Worm (Caenorhabditis elegans) whole organism, L1 larva: ENCODE measurements around the gene R12C12.5.
"Not testable (repeated sequence)": the region's sequence is repeated elsewhere in the genome, so short reads cannot be mapped to it uniquely, and the experiment has no call there.

Experiments used
- Y116A8C.19 ChIP-seq: sonication (generic microtip); optimal IDR thresholded peaks from 2 replicates; lab custom pipeline; 2016; ENCODE audit warnings: missing compliant biosample characterization, missing genetic modification characterization, borderline replicate concordance
- aly-2 ChIP-seq: fragments of 150-350 bp; optimal IDR thresholded peaks from 2 replicates; lab custom pipeline; 2014; ENCODE audit warnings: missing biosample characterization, missing genetic modification characterization
- ama-1 ChIP-seq: fragments of 150-350 bp; optimal IDR thresholded peaks from 2 replicates; lab custom pipeline; 2014
- fkh-4 ChIP-seq: sonication (generic microtip); optimal IDR thresholded peaks from 2 replicates; lab custom pipeline; 2016; ENCODE audit warnings: missing compliant biosample characterization, missing genetic modification characterization, borderline replicate concordance
- lin-35 ChIP-seq, 2 experiments: fragments of 150-350 bp; optimal IDR thresholded peaks; 2 replicates each; lab custom pipeline; 2014; ENCODE audit warnings: missing biosample characterization in 2 of 2, missing genetic modification characterization in 2 of 2, missing genetic modification reagents in 2 of 2
- nhr-19 ChIP-seq: fragments of 200-800 bp; sonication (Bioruptor generic); conservative IDR thresholded peaks from 2 replicates; pipeline ENCODE4 v1.3.6; 2022; ENCODE audit warnings: missing genetic modification characterization, missing compliant biosample characterization
- nhr-77 ChIP-seq: fragments of 150-350 bp; optimal IDR thresholded peaks from 2 replicates; lab custom pipeline; 2014; ENCODE audit warnings: missing biosample characterization, missing genetic modification characterization
- pqm-1 ChIP-seq: sonication (generic microtip); optimal IDR thresholded peaks from 3 replicates; lab custom pipeline; 2017; ENCODE audit warnings: missing biosample characterization, missing genetic modification characterization

- not testable (repeated sequence) for TF ChIP-seq fkh-4 (tag; lab: Kevin White, UChicago); nhr-77; nhr-19 (GFP tag; lab: Robert Waterston, UW); pqm-1 (tag; lab: Kevin White, UChicago); aly-2; ama-1; Y116A8C.19 (tag; lab: Kevin White, UChicago); lin-35 (GFP tag; optimal IDR thresholded peaks at IDR 0.05; lab: Kevin White, UChicago)
These were observed 36.1 kb downstream of the R12C12.5 start, which contains the start of gene ZK84.4 for ce11 chrII:6008887-6009286.
